Worm (Caenorhabditis elegans): Measurements from ENCODE around the gene C07C7.1.

- TF ChIP-seq dpl-1 (GFP tag; optimal IDR thresholded peaks at IDR 0.05), result no peak
- no peak for TF ChIP-seq fos-1 (tag; optimal IDR thresholded peaks at IDR 0.05)
- no peak for TF ChIP-seq nhr-25 (tag; optimal IDR thresholded peaks at IDR 0.05; ENCODE audit: borderline replicate concordance, insufficient read depth)
- no peak for TF ChIP-seq jun-1 (tag; optimal IDR thresholded peaks at IDR 0.05)
- TF ChIP-seq ama-1 (optimal IDR thresholded peaks at IDR 0.05), result no peak
- TF ChIP-seq egl-27 (tag; optimal IDR thresholded peaks at IDR 0.05), result no peak
- no peak for TF ChIP-seq gei-8 (GFP tag; optimal IDR thresholded peaks at IDR 0.05)
- no peak for TF ChIP-seq nhr-28 (tag; optimal IDR thresholded peaks at IDR 0.05)
- TF ChIP-seq unc-62 (GFP tag; optimal IDR thresholded peaks at IDR 0.05 in 1 of 2), result no peak
- no peak for TF ChIP-seq unc-62 (tag; optimal IDR thresholded peaks at IDR 0.05)
- no peak for TF ChIP-seq ztf-7 (tag; optimal IDR thresholded peaks at IDR 0.05)
- no peak for TF ChIP-seq F10B5.3 (tag; optimal IDR thresholded peaks at IDR 0.05)
Measured at ce11 chrIV:9192522-9192921, 7.9 kb downstream of the C07C7.1 start, which contains the start of gene C46C2.5.

Data from whole organism, L4 larva.